Worm (Caenorhabditis elegans): Measurements from ENCODE around the gene F38H4.3.

F38H4.3 gene

ce11 chrIV:11877674-11878073 is 35.5 kb downstream of the F38H4.3 start, which contains the start of gene pph-2:
TSS of gene pph-2 (minus strand) at chrIV:11877774.
- TF ChIP-seq nhr-129 (tag; optimal IDR thresholded peaks at IDR 0.05), result no peak
- no peak for TF ChIP-seq nhr-12 (tag; optimal IDR thresholded peaks at IDR 0.05)
- no peak for TF ChIP-seq elt-3 (tag; optimal IDR thresholded peaks at IDR 0.05)
- TF ChIP-seq mbf-1 (tag; optimal IDR thresholded peaks at IDR 0.05), result no peak
- no peak for TF ChIP-seq sma-3 (GFP tag; optimal IDR thresholded peaks at IDR 0.05)
- TF ChIP-seq crh-2 (tag; optimal IDR thresholded peaks at IDR 0.05), result no peak
- TF ChIP-seq fos-1 (tag; optimal IDR thresholded peaks at IDR 0.05), result no peak
- no peak for TF ChIP-seq sem-4 (tag; optimal IDR thresholded peaks at IDR 0.05)
- TF ChIP-seq ztf-4 (tag; optimal IDR thresholded peaks at IDR 0.05), result no peak
- TF ChIP-seq ZK546.5 (tag; optimal IDR thresholded peaks at IDR 0.05), result no peak
- TF ChIP-seq nhr-77 (tag; optimal IDR thresholded peaks at IDR 0.05), result no peak
- no peak for TF ChIP-seq peb-1 (tag; optimal IDR thresholded peaks at IDR 0.05)
- no peak for TF ChIP-seq C34F6.9 (tag; optimal IDR thresholded peaks at IDR 0.05)
- no peak for TF ChIP-seq gmeb-1 (tag; optimal IDR thresholded peaks at IDR 0.05)
- no peak for TF ChIP-seq ama-1 (optimal IDR thresholded peaks at IDR 0.05)
- no peak for TF ChIP-seq unc-62 (GFP tag; optimal IDR thresholded peaks at IDR 0.05)

ce11 chrIV:11878249-11878648 is 36.0 kb downstream of the F38H4.3 start, which contains the start of gene cutl-27:
TSS of gene cutl-27 (plus strand) at chrIV:11878549.
- TF ChIP-seq sem-4 (tag; optimal IDR thresholded peaks at IDR 0.05) (no peak), ztf-1 (GFP tag; conservative IDR thresholded peaks at IDR 0.05) (no peak), elt-1 (tag; optimal IDR thresholded peaks at IDR 0.05) (no peak), nhr-11 (tag; optimal IDR thresholded peaks at IDR 0.05) (no peak), ZK546.5 (tag; optimal IDR thresholded peaks at IDR 0.05) (no peak), nhr-12 (tag; optimal IDR thresholded peaks at IDR 0.05) (no peak)

ce11 chrIV:11882534-11882933 is 40.3 kb downstream of the F38H4.3 start:
- TF ChIP-seq elt-1 (tag; optimal IDR thresholded peaks at IDR 0.05) (peak; percentile 67), ceh-16 (tag; optimal IDR thresholded peaks at IDR 0.05) (peak; percentile 73), unc-62 (GFP tag; optimal IDR thresholded peaks at IDR 0.05) (no peak), unc-39 (tag; optimal IDR thresholded peaks at IDR 0.05) (no peak), sma-9 (GFP tag; optimal IDR thresholded peaks at IDR 0.05) (peak; percentile 58), sma-9 (tag; optimal IDR thresholded peaks at IDR 0.05) (no peak), alr-1 (tag; optimal IDR thresholded peaks at IDR 0.05) (no peak), zag-1 (tag; optimal IDR thresholded peaks at IDR 0.05) (no peak), lin-13 (GFP tag; optimal IDR thresholded peaks at IDR 0.05) (no peak), ztf-1 (GFP tag; conservative IDR thresholded peaks at IDR 0.05) (no peak)

ce11 chrIV:11883478-11883877 is 41.3 kb downstream of the F38H4.3 start:
- TF ChIP-seq sma-9 (GFP tag; optimal IDR thresholded peaks at IDR 0.05) (peak; percentile 15), sma-9 (tag; optimal IDR thresholded peaks at IDR 0.05) (no peak), nhr-6 (tag; optimal IDR thresholded peaks at IDR 0.05) (no peak), ztf-11 (tag; optimal IDR thresholded peaks at IDR 0.05) (no peak), crh-2 (tag; optimal IDR thresholded peaks at IDR 0.05) (no peak), fos-1 (tag; optimal IDR thresholded peaks at IDR 0.05) (peak; percentile 9), nhr-21 (tag; optimal IDR thresholded peaks at IDR 0.05) (peak; percentile 48), sem-4 (tag; optimal IDR thresholded peaks at IDR 0.05) (no peak), blmp-1 (tag; optimal IDR thresholded peaks at IDR 0.05; ENCODE audit: insufficient read depth) (peak; percentile 62), Y55F3AM.14 (GFP tag; optimal IDR thresholded peaks at IDR 0.05) (no peak), R02D3.7 (tag; optimal IDR thresholded peaks at IDR 0.05) (no peak)

- no peak for TF ChIP-seq ztf-1 (GFP tag; conservative IDR thresholded peaks at IDR 0.05)
- TF ChIP-seq ama-1 (optimal IDR thresholded peaks at IDR 0.05), result no peak
- TF ChIP-seq mbf-1 (tag; optimal IDR thresholded peaks at IDR 0.05), result no peak
- TF ChIP-seq elt-3 (tag; optimal IDR thresholded peaks at IDR 0.05), result no peak
- TF ChIP-seq ceh-82 (tag; optimal IDR thresholded peaks at IDR 0.05), result no peak
- no peak for TF ChIP-seq nhr-237 (tag; optimal IDR thresholded peaks at IDR 0.05)
- no peak for TF ChIP-seq sma-3 (GFP tag; optimal IDR thresholded peaks at IDR 0.05)
- TF ChIP-seq nhr-10 (tag; optimal IDR thresholded peaks at IDR 0.05), result no peak
- no peak for TF ChIP-seq nhr-77 (tag; optimal IDR thresholded peaks at IDR 0.05)
- TF ChIP-seq alr-1 (tag; optimal IDR thresholded peaks at IDR 0.05), result no peak
- no peak for TF ChIP-seq gmeb-1 (tag; optimal IDR thresholded peaks at IDR 0.05)
- no peak for TF ChIP-seq F13H6.1 (tag; optimal IDR thresholded peaks at IDR 0.05)
- no peak for TF ChIP-seq lin-39 (tag; optimal IDR thresholded peaks at IDR 0.05)
- no peak for TF ChIP-seq mdl-1 (tag; optimal IDR thresholded peaks at IDR 0.05)
- TF ChIP-seq egl-27 (tag; optimal IDR thresholded peaks at IDR 0.05), result no peak
- no peak for TF ChIP-seq ztf-4 (tag; optimal IDR thresholded peaks at IDR 0.05)
- TF ChIP-seq lin-11 (tag; optimal IDR thresholded peaks at IDR 0.05), result no peak
- no peak for TF ChIP-seq nhr-21 (tag; optimal IDR thresholded peaks at IDR 0.05)
- TF ChIP-seq nhr-12 (tag; optimal IDR thresholded peaks at IDR 0.05), result no peak
- no peak for TF ChIP-seq sem-4 (tag; optimal IDR thresholded peaks at IDR 0.05)
Measured at ce11 chrIV:11885313-11885712, 43.1 kb downstream of the F38H4.3 start, which contains the start of gene let-653. TSS of gene let-653 (plus strand) at chrIV:11885613.
